Fruit fly (Drosophila melanogaster) whole organism, embryonic: ENCODE results near the gene CG1979.
A peak's percentile ranks its signal among the peaks of the same experiment; 100 is the strongest.

Experiments
- Awh ChIP-seq: fragments of 200-800 bp; sonication (Bioruptor generic); IDR thresholded peaks from 2 replicates; pipeline ENCODE4, ENCODE4 v1.3.6; 2022; ENCODE audit warnings: missing biosample characterization, missing genetic modification characterization
- CG10366 ChIP-seq: fragments of 200-800 bp; sonication (Bioruptor generic); IDR thresholded peaks from 2 replicates; pipeline ENCODE4 v1.3.6; 2022; ENCODE audit warnings: missing biosample characterization, missing genetic modification characterization
- CG13624 ChIP-seq: fragments of 200-800 bp; sonication (Bioruptor generic); optimal IDR thresholded peaks from 2 replicates; lab custom pipeline; 2016; ENCODE audit warnings: missing biosample characterization, missing genetic modification characterization
- CG15479 ChIP-seq: fragments of 200-800 bp; sonication (Bioruptor generic); optimal IDR thresholded peaks from 3 replicates; lab custom pipeline; 2019; ENCODE audit warnings: missing biosample characterization, mild to moderate bottlenecking, missing genetic modification characterization, moderate library complexity
- CG15696 ChIP-seq: fragments of 200-800 bp; sonication (Bioruptor generic); optimal IDR thresholded peaks from 2 replicates; lab custom pipeline; 2019; ENCODE audit warnings: missing biosample characterization, mild to moderate bottlenecking, missing genetic modification characterization, moderate library complexity
- CG18476 ChIP-seq: fragments of 200-800 bp; sonication (Bioruptor generic); optimal IDR thresholded peaks from 2 replicates; lab custom pipeline; 2016; ENCODE audit warnings: missing biosample characterization, mild to moderate bottlenecking, missing genetic modification characterization
- CG18599 ChIP-seq: fragments of 200-800 bp; sonication (Bioruptor generic); optimal IDR thresholded peaks from 3 replicates; lab custom pipeline; 2017; ENCODE audit warnings: missing biosample characterization, missing genetic modification characterization, mild to moderate bottlenecking, moderate library complexity, missing genetic modification reagents
- CG2202 ChIP-seq: fragments of 200-800 bp; sonication (Bioruptor generic); optimal IDR thresholded peaks from 2 replicates; lab custom pipeline; 2018; ENCODE audit warnings: missing biosample characterization, mild to moderate bottlenecking, missing genetic modification characterization
- CG2678 ChIP-seq: fragments of 200-800 bp; sonication (Bioruptor generic); optimal IDR thresholded peaks from 3 replicates; lab custom pipeline; 2019; ENCODE audit warnings: missing biosample characterization, mild to moderate bottlenecking, missing genetic modification characterization, moderate library complexity
- CG31224 ChIP-seq: fragments of 200-800 bp; sonication (Bioruptor generic); IDR thresholded peaks from 2 replicates; pipeline ENCODE4 v1.3.6; 2022; ENCODE audit warnings: missing biosample characterization, missing genetic modification characterization
- CG8944 ChIP-seq: fragments of 200-800 bp; sonication (Bioruptor generic); optimal IDR thresholded peaks from 3 replicates; lab custom pipeline; 2016; ENCODE audit warnings: missing biosample characterization, missing genetic modification characterization
- Camta ChIP-seq: fragments of 200-800 bp; sonication (Bioruptor generic); optimal IDR thresholded peaks from 2 replicates; lab custom pipeline; 2016; ENCODE audit warnings: missing biosample characterization, missing genetic modification characterization
- CoRest ChIP-seq: fragments of 200-800 bp; sonication (Bioruptor generic); optimal IDR thresholded peaks from 3 replicates; lab custom pipeline; 2018; ENCODE audit warnings: missing biosample characterization, mild to moderate bottlenecking, missing genetic modification characterization, moderate library complexity
- Fer3 ChIP-seq: fragments of 200-800 bp; sonication (Bioruptor generic); optimal IDR thresholded peaks from 2 replicates; lab custom pipeline; 2018; ENCODE audit warnings: missing biosample characterization, mild to moderate bottlenecking, missing genetic modification characterization, moderate library complexity
- Jarid2 ChIP-seq: fragments of 200-800 bp; sonication (Bioruptor generic); optimal IDR thresholded peaks from 3 replicates; lab custom pipeline; 2017; ENCODE audit warnings: mild to moderate bottlenecking, missing biosample characterization, missing genetic modification reagents, missing genetic modification characterization
- Neu2 ChIP-seq: fragments of 200-800 bp; sonication (Bioruptor generic); optimal IDR thresholded peaks from 3 replicates; lab custom pipeline; 2016; ENCODE audit warnings: missing biosample characterization, missing genetic modification characterization, borderline replicate concordance
- Nf-YB ChIP-seq: fragments of 200-800 bp; sonication (Bioruptor generic); optimal IDR thresholded peaks from 3 replicates; lab custom pipeline; 2019; ENCODE audit warnings: missing biosample characterization, mild to moderate bottlenecking, missing genetic modification characterization, moderate library complexity
- Trl ChIP-seq, 3 experiments: fragments of >200 bp in 2 of 3; fragments of 200-800 bp in 1 of 3; sonication (Bioruptor generic) in 1 of 3; optimal IDR thresholded peaks; 2 replicates in 1 of 3; 3 replicates in 2 of 3; lab custom pipeline; 2016 to 2017; ENCODE audit warnings: missing biosample characterization in 1 of 3, missing genetic modification characterization in 1 of 3
- Usf ChIP-seq: fragments of 200-800 bp; sonication (Bioruptor generic); optimal IDR thresholded peaks from 2 replicates; lab custom pipeline; 2017; ENCODE audit warnings: missing genotype, missing biosample characterization, missing genetic modification characterization
- Xrp1 ChIP-seq: fragments of 200-800 bp; sonication (Bioruptor generic); IDR thresholded peaks from 2 replicates; pipeline ENCODE4 v1.3.6; 2022; ENCODE audit warnings: missing biosample characterization, missing genetic modification characterization
- abd-A ChIP-seq: fragments of 200-800 bp; sonication (Bioruptor generic); optimal IDR thresholded peaks from 3 replicates; lab custom pipeline; 2019; ENCODE audit warnings: missing biosample characterization, mild to moderate bottlenecking, missing genetic modification characterization, moderate library complexity
- az2 ChIP-seq: fragments of 200-800 bp; sonication (Bioruptor generic); optimal IDR thresholded peaks from 3 replicates; lab custom pipeline; 2016; ENCODE audit warnings: missing biosample characterization, missing genetic modification characterization
- cad ChIP-seq: fragments of >200 bp; optimal IDR thresholded peaks from 2 replicates; lab custom pipeline; 2017; ENCODE audit warnings: missing biosample characterization, missing genetic modification characterization
- cg ChIP-seq: fragments of 200-800 bp; sonication (Bioruptor generic); optimal IDR thresholded peaks from 3 replicates; lab custom pipeline; 2019; ENCODE audit warnings: missing biosample characterization, mild to moderate bottlenecking, missing genetic modification characterization, moderate library complexity
- cwo ChIP-seq: fragments of 200-800 bp; sonication (Bioruptor generic); optimal IDR thresholded peaks from 3 replicates; lab custom pipeline; 2017; ENCODE audit warnings: missing biosample characterization, missing genetic modification characterization, mild to moderate bottlenecking, moderate library complexity, missing genetic modification reagents
- da ChIP-seq: fragments of 200-800 bp; sonication (Bioruptor generic); optimal IDR thresholded peaks from 2 replicates; lab custom pipeline; 2016; ENCODE audit warnings: missing biosample characterization, missing genetic modification characterization
- en ChIP-seq: fragments of 200-800 bp; sonication (Bioruptor generic); optimal IDR thresholded peaks from 2 replicates; lab custom pipeline; 2016; ENCODE audit warnings: missing biosample characterization, missing genetic modification characterization
- fd3F ChIP-seq: fragments of 200-800 bp; sonication (Bioruptor generic); optimal IDR thresholded peaks from 2 replicates; lab custom pipeline; 2018; ENCODE audit warnings: missing biosample characterization, mild to moderate bottlenecking, missing genetic modification characterization, moderate library complexity
- gcm ChIP-seq: fragments of 200-800 bp; sonication (Bioruptor generic); optimal IDR thresholded peaks from 2 replicates; lab custom pipeline; 2019; ENCODE audit warnings: missing biosample characterization, mild to moderate bottlenecking, missing genetic modification characterization, moderate library complexity
- grn ChIP-seq: fragments of 200-800 bp; sonication (Bioruptor generic); optimal IDR thresholded peaks from 3 replicates; lab custom pipeline; 2017; ENCODE audit warnings: missing biosample characterization, missing genetic modification characterization
- nmo ChIP-seq: fragments of 200-800 bp; sonication (Bioruptor generic); optimal IDR thresholded peaks from 2 replicates; lab custom pipeline; 2018; ENCODE audit warnings: missing biosample characterization, mild to moderate bottlenecking, missing genetic modification characterization, moderate library complexity
- onecut ChIP-seq: fragments of 200-800 bp; sonication (Bioruptor generic); IDR thresholded peaks from 2 replicates; pipeline ENCODE4 v1.3.6; 2022; ENCODE audit warnings: missing biosample characterization, missing genetic modification characterization
- scrt ChIP-seq: fragments of 200-800 bp; sonication (Bioruptor generic); optimal IDR thresholded peaks from 2 replicates; lab custom pipeline; 2018; ENCODE audit warnings: missing biosample characterization, mild to moderate bottlenecking, missing genetic modification characterization, moderate library complexity
- sd ChIP-seq: fragments of 200-800 bp; sonication (Bioruptor generic); optimal IDR thresholded peaks from 3 replicates; lab custom pipeline; 2018; ENCODE audit warnings: missing biosample characterization, mild to moderate bottlenecking, missing genetic modification characterization, moderate library complexity
- seq ChIP-seq: fragments of 200-800 bp; sonication (Bioruptor generic); IDR thresholded peaks from 2 replicates; pipeline ENCODE4 v1.3.6; 2022; ENCODE audit warnings: missing biosample characterization, missing genetic modification characterization
- slou ChIP-seq: fragments of 200-800 bp; sonication (Bioruptor generic); optimal IDR thresholded peaks from 3 replicates; lab custom pipeline; 2016; ENCODE audit warnings: missing biosample characterization, missing genetic modification characterization
- tll ChIP-seq, 2 experiments: fragments of 200-800 bp in 1 of 2; fragments of >200 bp in 1 of 2; sonication (Bioruptor generic) in 1 of 2; optimal IDR thresholded peaks; 2 replicates each; lab custom pipeline; 2017 to 2019; ENCODE audit warnings: missing biosample characterization in 2 of 2, missing genetic modification characterization in 2 of 2, mild to moderate bottlenecking in 1 of 2, moderate library complexity in 1 of 2
- twi ChIP-seq: fragments of 200-800 bp; optimal IDR thresholded peaks from 2 replicates; lab custom pipeline; 2019; ENCODE audit warnings: missing biosample characterization, mild to moderate bottlenecking, missing genetic modification characterization, moderate library complexity
- wdn ChIP-seq: fragments of 200-800 bp; sonication (Bioruptor generic); IDR thresholded peaks from 2 replicates; pipeline ENCODE4 v1.3.6; 2022; ENCODE audit warnings: missing biosample characterization, missing genetic modification characterization
- zen ChIP-seq: fragments of 200-800 bp; sonication (Bioruptor generic); optimal IDR thresholded peaks from 3 replicates; lab custom pipeline; 2018; ENCODE audit warnings: missing biosample characterization, mild to moderate bottlenecking, missing genetic modification characterization, moderate library complexity

The CG1979 gene

DNA sequence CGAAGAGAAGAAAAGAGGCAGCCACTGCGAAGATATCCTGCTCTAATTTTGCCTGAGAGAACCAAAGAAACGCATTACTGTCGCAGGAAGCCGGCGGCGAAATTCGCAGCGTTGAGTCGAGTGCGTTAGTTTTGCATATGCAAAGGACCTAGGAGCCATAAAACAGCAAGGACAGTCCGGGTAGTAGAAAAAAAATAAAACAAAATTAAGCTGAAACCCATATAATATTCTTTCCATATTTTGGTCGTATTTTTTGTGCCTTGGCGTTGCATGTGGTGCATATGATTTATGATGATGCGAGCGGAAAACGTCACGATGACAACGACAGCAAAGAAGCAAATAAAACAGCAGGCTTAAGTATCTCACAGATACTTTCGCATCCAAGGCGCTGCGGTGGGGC is 20.7 kb upstream of the CG1979 start:
- TF ChIP-seq zen (tag; lab: Kevin White, UChicago) (peak; percentile 50), Camta (GFP tag; lab: Kevin White, UChicago) (no peak), fd3F (GFP tag; lab: Kevin White, UChicago) (no peak), cad (GFP tag; lab: Kevin White, UChicago) (peak; percentile 83), gcm (GFP tag; lab: Kevin White, UChicago) (no peak), nmo (GFP tag; lab: Kevin White, UChicago) (no peak), twi (peak; percentile 2), CG13624 (GFP tag; lab: Kevin White, UChicago) (no peak), CoRest (tag; lab: Kevin White, UChicago) (no peak), cwo (GFP tag; lab: Kevin White, UChicago) (no peak), Usf (no peak), CG15479 (GFP tag; lab: Kevin White, UChicago) (peak; percentile 36), en (GFP tag; lab: Kevin White, UChicago) (no peak), Xrp1 (no peak), CG10366 (GFP tag; lab: Robert Waterston, UW) (no peak), CG18476 (GFP tag; lab: Kevin White, UChicago) (no peak)

DNA sequence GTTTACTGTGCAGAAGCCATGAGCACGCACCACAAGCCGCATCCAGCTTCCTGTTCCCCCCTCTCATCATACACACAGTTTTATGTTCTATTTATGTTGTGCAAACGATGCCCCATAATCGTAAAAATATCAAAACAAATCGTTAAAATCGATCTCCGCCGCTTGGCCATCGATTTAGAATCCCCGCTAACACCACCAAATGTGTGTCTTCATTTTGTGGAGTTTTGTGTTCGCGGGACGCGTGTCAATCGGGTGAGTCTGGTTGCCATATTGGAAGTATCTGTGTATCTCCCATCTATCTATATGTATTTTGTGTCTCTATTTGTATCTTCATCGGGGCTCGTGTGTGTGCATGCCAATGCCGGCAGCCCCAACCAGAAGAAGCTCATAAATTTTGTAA is 19.9 kb upstream of the CG1979 start:
- TF ChIP-seq fd3F (GFP tag; lab: Kevin White, UChicago) (no peak), CG31224 (GFP tag; lab: Robert Waterston, UW) (no peak), Awh (GFP tag; lab: Robert Waterston, UW) (no peak), Fer3 (no peak), CG2202 (tag; lab: Kevin White, UChicago) (no peak), grn (GFP tag; lab: Kevin White, UChicago) (peak; percentile 6), CG18599 (GFP tag; lab: Kevin White, UChicago) (no peak), Nf-YB (GFP tag; lab: Kevin White, UChicago) (peak; percentile 64), slou (no peak), CG15696 (tag; lab: Kevin White, UChicago) (no peak), CG2678 (tag; lab: Kevin White, UChicago) (no peak), CG8944 (GFP tag; lab: Kevin White, UChicago) (no peak), Jarid2 (GFP tag; lab: Kevin White, UChicago) (no peak), twi (peak; percentile 31), wdn (GFP tag; lab: Robert Waterston, UW) (no peak), sd (tag; lab: Kevin White, UChicago) (peak; percentile 54), da (GFP tag; lab: Kevin White, UChicago) (no peak), Trl (optimal IDR thresholded peaks at IDR 0.05; lab: Kevin White, UChicago) (no peak), Trl (GFP tag; optimal IDR thresholded peaks at IDR 0.05; lab: Kevin White, UChicago) (no peak), abd-A (tag; lab: Kevin White, UChicago) (peak; percentile 93), onecut (GFP tag; lab: Robert Waterston, UW) (peak; percentile 63), cg (GFP tag; lab: Kevin White, UChicago) (peak; percentile 50)

DNA sequence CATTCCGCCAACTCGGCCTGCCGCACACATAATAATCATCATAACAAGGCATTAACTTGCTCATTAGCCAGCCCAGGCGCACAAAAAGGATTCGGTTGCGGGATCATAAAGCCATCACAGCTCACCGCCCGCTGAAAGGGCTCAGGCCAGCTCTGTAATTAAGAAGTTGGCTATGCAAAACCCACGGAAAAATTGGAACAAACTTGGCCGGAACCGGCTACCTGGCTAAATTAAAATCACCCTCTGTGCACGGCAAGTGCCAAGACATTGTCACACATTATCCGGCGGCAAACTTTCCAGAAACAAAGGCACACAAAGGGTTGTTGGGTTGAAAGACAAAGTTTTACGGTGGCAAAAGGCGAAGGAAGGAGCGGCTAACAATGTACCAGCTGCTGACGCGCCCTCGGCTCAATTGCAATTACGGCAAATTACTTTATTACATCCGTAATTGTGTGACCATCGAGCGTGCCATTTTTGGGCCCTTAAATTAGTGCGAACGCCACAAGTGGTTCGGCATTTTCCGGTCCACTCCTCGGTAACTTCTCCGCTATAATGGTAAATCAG is 18.6 kb upstream of the CG1979 start:
- TF ChIP-seq zen (tag; lab: Kevin White, UChicago) (peak; percentile 93), seq (GFP tag; lab: Robert Waterston, UW) (0 out of 2 replicates have a peak, but pooled peaks have one; percentile 8), scrt (GFP tag; lab: Kevin White, UChicago) (peak; percentile 27), az2 (GFP tag; lab: Kevin White, UChicago) (no peak), Neu2 (GFP tag; lab: Kevin White, UChicago) (no peak), cad (GFP tag; lab: Kevin White, UChicago) (peak; percentile 74), tll (GFP tag; optimal IDR thresholded peaks at IDR 0.05; lab: Kevin White, UChicago) (peak in 1 of 2 experiments; percentile 99)
